Fruit fly (Drosophila melanogaster) whole organism, embryonic: ENCODE measurements around the gene Ac3.

ENCODE experiments used
- Bgb ChIP-seq: fragments of 200-800 bp; sonication (Bioruptor generic); IDR thresholded peaks from 2 replicates; pipeline ENCODE4 v1.3.6; 2022; ENCODE audit warnings: missing biosample characterization, missing genetic modification characterization; ENCODE audit not compliant: partially characterized antibody
- CG10565 ChIP-seq: fragments of 200-800 bp; sonication (Bioruptor generic); optimal IDR thresholded peaks from 3 replicates; lab custom pipeline; 2016; ENCODE audit warnings: missing biosample characterization, mild to moderate bottlenecking, missing genetic modification characterization
- CG11504 ChIP-seq: fragments of 200-800 bp; sonication (Bioruptor generic); optimal IDR thresholded peaks from 3 replicates; lab custom pipeline; 2019; ENCODE audit warnings: missing biosample characterization, mild to moderate bottlenecking, missing genetic modification characterization, moderate library complexity
- CG13424 ChIP-seq: fragments of 200-800 bp; sonication (Bioruptor generic); optimal IDR thresholded peaks from 2 replicates; lab custom pipeline; 2019; ENCODE audit warnings: missing biosample characterization, mild to moderate bottlenecking, missing genetic modification characterization, moderate library complexity
- CG14050 ChIP-seq: fragments of 200-800 bp; sonication (Bioruptor generic); IDR thresholded peaks from 3 replicates; pipeline ENCODE4 v1.3.6; 2022; ENCODE audit warnings: missing biosample characterization, missing genetic modification characterization
- CG14441 ChIP-seq: fragments of 200-800 bp; sonication (Bioruptor generic); IDR thresholded peaks from 2 replicates; pipeline ENCODE4 v1.3.6; 2022; ENCODE audit warnings: missing biosample characterization, missing genetic modification characterization
- CG14710 ChIP-seq: fragments of 200-800 bp; sonication (Bioruptor generic); optimal IDR thresholded peaks from 3 replicates; lab custom pipeline; 2019; ENCODE audit warnings: missing biosample characterization, mild to moderate bottlenecking, missing genetic modification characterization, moderate library complexity
- CG15514 ChIP-seq: fragments of 200-800 bp; sonication (Bioruptor generic); optimal IDR thresholded peaks from 3 replicates; lab custom pipeline; 2017; ENCODE audit warnings: missing biosample characterization, missing genetic modification characterization, mild to moderate bottlenecking, moderate library complexity, missing genetic modification reagents
- CG16813 ChIP-seq: fragments of 200-800 bp; sonication (Bioruptor generic); IDR thresholded peaks from 3 replicates; pipeline ENCODE4 v1.3.6; 2022; ENCODE audit warnings: missing biosample characterization, missing genetic modification characterization; ENCODE audit not compliant: partially characterized antibody
- CG2116 ChIP-seq: fragments of 200-800 bp; sonication (Bioruptor generic); optimal IDR thresholded peaks from 3 replicates; lab custom pipeline; 2018; ENCODE audit warnings: missing biosample characterization, mild to moderate bottlenecking, missing genetic modification characterization
- CG2129 ChIP-seq: fragments of 200-800 bp; sonication (Bioruptor generic); IDR thresholded peaks from 2 replicates; pipeline ENCODE4 v1.3.6; 2022; ENCODE audit warnings: missing biosample characterization, missing genetic modification characterization; ENCODE audit not compliant: partially characterized antibody
- CG2875 ChIP-seq: fragments of 200-800 bp; sonication (Bioruptor generic); optimal IDR thresholded peaks from 2 replicates; lab custom pipeline; 2017; ENCODE audit warnings: missing biosample characterization, mild to moderate bottlenecking, missing genetic modification characterization, missing genetic modification reagents
- CG33213 ChIP-seq: fragments of 200-800 bp; sonication (Bioruptor generic); optimal IDR thresholded peaks from 3 replicates; lab custom pipeline; 2016; ENCODE audit warnings: missing biosample characterization, missing genetic modification characterization
- CG6689 ChIP-seq: fragments of 200-800 bp; sonication (Bioruptor generic); IDR thresholded peaks from 2 replicates; pipeline ENCODE4 v1.3.6; 2022; ENCODE audit warnings: missing biosample characterization, missing genetic modification characterization
- CG8388 ChIP-seq: fragments of 200-800 bp; sonication (Bioruptor generic); optimal IDR thresholded peaks from 2 replicates; lab custom pipeline; 2019; ENCODE audit warnings: missing biosample characterization, mild to moderate bottlenecking, missing genetic modification characterization, moderate library complexity
- CG9609 ChIP-seq: fragments of 200-800 bp; sonication (Bioruptor generic); optimal IDR thresholded peaks from 3 replicates; lab custom pipeline; 2016; ENCODE audit warnings: missing biosample characterization, missing genetic modification characterization
- CTCF ChIP-seq: fragments of 200-800 bp; sonication (Bioruptor generic); optimal IDR thresholded peaks from 2 replicates; lab custom pipeline; 2017; ENCODE audit warnings: missing biosample characterization, mild to moderate bottlenecking, missing genetic modification characterization, moderate library complexity
- CoRest ChIP-seq: fragments of 200-800 bp; sonication (Bioruptor generic); optimal IDR thresholded peaks from 3 replicates; lab custom pipeline; 2018; ENCODE audit warnings: missing biosample characterization, mild to moderate bottlenecking, missing genetic modification characterization, moderate library complexity
- D19A ChIP-seq: fragments of 200-800 bp; optimal IDR thresholded peaks from 3 replicates; lab custom pipeline; 2019; ENCODE audit warnings: missing biosample characterization, mild to moderate bottlenecking, missing genetic modification characterization, moderate library complexity
- Deaf1 ChIP-seq: fragments of 200-800 bp; optimal IDR thresholded peaks from 3 replicates; lab custom pipeline; 2019; ENCODE audit warnings: missing biosample characterization, mild to moderate bottlenecking, missing genetic modification characterization, moderate library complexity
- Drgx ChIP-seq: fragments of 200-800 bp; sonication (Bioruptor generic); IDR thresholded peaks from 2 replicates; pipeline ENCODE4 v1.3.6; 2022; ENCODE audit warnings: missing biosample characterization, missing genetic modification characterization
- E2f2 ChIP-seq: fragments of 200-800 bp; sonication (Bioruptor generic); IDR thresholded peaks from 2 replicates; pipeline ENCODE4 v1.3.6; 2022; ENCODE audit warnings: missing biosample characterization, missing genetic modification characterization
- ERR ChIP-seq: fragments of 200-800 bp; sonication (Bioruptor generic); optimal IDR thresholded peaks from 2 replicates; lab custom pipeline; 2016; ENCODE audit warnings: missing biosample characterization, missing genetic modification characterization
- HLH3B ChIP-seq: fragments of 200-800 bp; sonication (Bioruptor generic); IDR thresholded peaks from 2 replicates; pipeline ENCODE4 v1.3.6; 2022; ENCODE audit warnings: missing biosample characterization, missing genetic modification characterization
- Hmx ChIP-seq: fragments of 200-800 bp; sonication (Bioruptor generic); optimal IDR thresholded peaks from 2 replicates; lab custom pipeline; 2016; ENCODE audit warnings: missing biosample characterization, missing genetic modification characterization
- Hr78 ChIP-seq, 2 experiments: fragments of 200-800 bp in 1 of 2; fragments of >200 bp in 1 of 2; sonication (Bioruptor generic) in 1 of 2; optimal IDR thresholded peaks; 2 replicates each; lab custom pipeline; 2017 to 2019; ENCODE audit warnings: missing biosample characterization in 2 of 2, missing genetic modification characterization in 2 of 2, mild to moderate bottlenecking in 1 of 2, moderate library complexity in 1 of 2
- Jarid2 ChIP-seq: fragments of 200-800 bp; sonication (Bioruptor generic); optimal IDR thresholded peaks from 3 replicates; lab custom pipeline; 2017; ENCODE audit warnings: mild to moderate bottlenecking, missing biosample characterization, missing genetic modification reagents, missing genetic modification characterization
- Lhr ChIP-seq: fragments of 200-800 bp; sonication (Bioruptor generic); optimal IDR thresholded peaks from 3 replicates; lab custom pipeline; 2017; ENCODE audit warnings: mild to moderate bottlenecking, missing biosample characterization, missing genetic modification reagents, missing genetic modification characterization
- Med ChIP-seq: fragments of 200-800 bp; sonication (Bioruptor generic); peaks from one replicate; lab custom pipeline; 2016; ENCODE audit warnings: missing biosample characterization, missing genetic modification characterization, mild to moderate bottlenecking, inconsistent platforms, moderate library complexity
- Opbp ChIP-seq: fragments of 200-800 bp; sonication (Bioruptor generic); IDR thresholded peaks from 3 replicates; pipeline ENCODE4 v1.3.6; 2022; ENCODE audit warnings: missing biosample characterization, missing genetic modification characterization; ENCODE audit not compliant: partially characterized antibody
- Xbp1 ChIP-seq: fragments of 200-800 bp; sonication (Bioruptor generic); optimal IDR thresholded peaks from 3 replicates; lab custom pipeline; 2016; ENCODE audit warnings: missing biosample characterization, mild to moderate bottlenecking, missing genetic modification characterization
- btn ChIP-seq: fragments of 200-800 bp; sonication (Bioruptor generic); optimal IDR thresholded peaks from 2 replicates; lab custom pipeline; 2016; ENCODE audit warnings: missing biosample characterization, missing genetic modification characterization
- chn ChIP-seq: fragments of 200-800 bp; sonication (Bioruptor generic); optimal IDR thresholded peaks from 2 replicates; lab custom pipeline; 2016; ENCODE audit warnings: missing biosample characterization, missing genetic modification characterization
- dati ChIP-seq: fragments of 200-800 bp; sonication (Bioruptor generic); IDR thresholded peaks from 2 replicates; pipeline ENCODE4 v1.3.6; 2022; ENCODE audit warnings: missing biosample characterization, missing genetic modification characterization
- dm ChIP-seq: fragments of 200-800 bp; sonication (Bioruptor generic); optimal IDR thresholded peaks from 3 replicates; lab custom pipeline; 2016; ENCODE audit warnings: missing biosample characterization, missing genetic modification characterization
- eve ChIP-seq, 2 experiments: fragments of >200 bp; optimal IDR thresholded peaks; 2 replicates each; lab custom pipeline; 2017; ENCODE audit warnings: missing biosample characterization in 2 of 2, missing genetic modification characterization in 2 of 2
- fd64A ChIP-seq: fragments of 200-800 bp; sonication (Bioruptor generic); optimal IDR thresholded peaks from 3 replicates; lab custom pipeline; 2018; ENCODE audit warnings: missing biosample characterization, mild to moderate bottlenecking, missing genetic modification characterization
- ftz-f1 ChIP-seq: fragments of 200-800 bp; sonication (Bioruptor generic); optimal IDR thresholded peaks from 2 replicates; lab custom pipeline; 2016; ENCODE audit warnings: missing biosample characterization, missing genetic modification characterization
- gce ChIP-seq: fragments of 200-800 bp; sonication (Bioruptor generic); IDR thresholded peaks from 3 replicates; pipeline ENCODE4 v1.3.6; 2022; ENCODE audit warnings: missing biosample characterization, missing genetic modification characterization
- hbn ChIP-seq: fragments of 200-800 bp; sonication (Bioruptor generic); IDR thresholded peaks from 2 replicates; pipeline ENCODE4 v1.3.6; 2022; ENCODE audit warnings: missing biosample characterization, missing genetic modification characterization; ENCODE audit not compliant: partially characterized antibody
- insv ChIP-seq, 2 experiments: fragments of 200-800 bp; sonication (Bioruptor generic); optimal IDR thresholded peaks; 3 replicates each; lab custom pipeline; 2016 to 2018; ENCODE audit warnings: missing biosample characterization in 2 of 2, missing genetic modification characterization in 2 of 2
- inv ChIP-seq: fragments of 200-800 bp; sonication (Bioruptor generic); IDR thresholded peaks from 2 replicates; pipeline ENCODE4 v1.3.6; 2022; ENCODE audit warnings: missing biosample characterization, missing genetic modification characterization; ENCODE audit not compliant: partially characterized antibody
- lab ChIP-seq: fragments of 200-800 bp; sonication (Bioruptor generic); optimal IDR thresholded peaks from 3 replicates; lab custom pipeline; 2017; ENCODE audit warnings: missing biosample characterization, missing genetic modification characterization, mild to moderate bottlenecking, moderate library complexity, missing genetic modification reagents
- pita ChIP-seq: fragments of 200-800 bp; sonication (Bioruptor generic); optimal IDR thresholded peaks from 2 replicates; lab custom pipeline; 2017; ENCODE audit warnings: missing biosample characterization, mild to moderate bottlenecking, missing genetic modification characterization
- sens ChIP-seq: fragments of 200-800 bp; sonication (Bioruptor generic); peaks from one replicate; lab custom pipeline; 2016; ENCODE audit warnings: missing biosample characterization, missing genetic modification characterization
- sqz ChIP-seq: fragments of 200-800 bp; sonication (Bioruptor generic); optimal IDR thresholded peaks from 3 replicates; lab custom pipeline; 2018; ENCODE audit warnings: missing biosample characterization, mild to moderate bottlenecking, missing genetic modification characterization
- tna ChIP-seq: fragments of 200-800 bp; sonication (Bioruptor generic); IDR thresholded peaks from 2 replicates; pipeline ENCODE4 v1.3.6; 2022; ENCODE audit warnings: missing biosample characterization, missing genetic modification characterization; ENCODE audit not compliant: partially characterized antibody
- tup ChIP-seq: fragments of 200-800 bp; sonication (Bioruptor generic); optimal IDR thresholded peaks from 2 replicates; lab custom pipeline; 2016; ENCODE audit warnings: missing biosample characterization, mild to moderate bottlenecking, missing genetic modification characterization, moderate library complexity
- zen2 ChIP-seq: fragments of 200-800 bp; sonication (Bioruptor generic); IDR thresholded peaks from 3 replicates; pipeline ENCODE4 v1.3.6; 2022; ENCODE audit warnings: missing biosample characterization, missing genetic modification characterization; ENCODE audit not compliant: partially characterized antibody
- zfh2 ChIP-seq: fragments of 200-800 bp; sonication (Bioruptor generic); optimal IDR thresholded peaks from 2 replicates; lab custom pipeline; 2016; ENCODE audit warnings: missing biosample characterization, missing genetic modification characterization

The Ac3 gene

DNA sequence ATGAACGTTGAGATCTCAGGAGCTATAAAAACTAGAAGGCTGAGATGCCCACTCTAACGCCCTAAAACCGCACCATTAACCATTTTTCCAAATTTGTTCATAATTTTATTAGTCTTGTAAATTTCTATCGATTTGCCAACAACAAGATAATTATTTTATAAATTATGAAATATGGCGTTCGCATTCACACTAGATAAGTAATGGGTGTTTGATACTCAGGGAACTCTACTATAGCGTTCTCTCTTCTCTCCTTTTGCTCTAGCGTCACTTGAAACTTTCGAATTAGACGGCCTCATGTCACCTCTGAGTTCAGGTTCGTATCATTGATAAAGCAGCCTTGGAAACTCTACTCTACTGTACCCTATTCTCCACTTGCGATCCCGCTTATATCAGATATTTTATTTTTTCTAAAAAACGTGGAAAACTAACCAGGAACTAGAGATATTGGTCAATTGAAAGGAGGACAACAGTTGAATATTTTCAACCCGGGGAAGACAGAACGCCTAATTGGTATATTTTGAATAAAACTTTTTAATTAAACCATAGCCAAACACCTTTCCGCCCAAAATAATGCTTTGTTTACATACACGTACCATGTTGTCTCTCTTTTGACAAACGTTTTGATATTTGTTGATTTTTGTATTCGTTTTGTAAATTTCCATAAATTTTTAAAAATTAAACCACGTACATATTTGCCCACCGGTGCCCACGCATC lies 50.8 kb downstream of the Ac3 start (continued):
- TF ChIP-seq CG2116 (GFP tag; lab: Kevin White, UChicago) (peak; percentile 47), Drgx (no peak), CG9609 (GFP tag; lab: Kevin White, UChicago) (no peak), CG13424 (tag; lab: Kevin White, UChicago) (no peak), ERR (GFP tag; lab: Kevin White, UChicago) (peak; percentile 31), D19A (tag; lab: Kevin White, UChicago) (peak; percentile 9), Opbp (GFP tag; lab: Robert Waterston, UW) (0 out of 3 replicates have a peak, but pooled peaks have one; percentile 25), CG14441 (no peak), eve (GFP tag; optimal IDR thresholded peaks at IDR 0.05; lab: Kevin White, UChicago) (peak in 1 of 2 experiments; percentile 42), Hr78 (GFP tag; optimal IDR thresholded peaks at IDR 0.05; lab: Kevin White, UChicago) (no peak), CG10565 (GFP tag; lab: Kevin White, UChicago) (no peak), Xbp1 (GFP tag; lab: Kevin White, UChicago) (peak; percentile 4), inv (GFP tag; lab: Robert Waterston, UW) (no peak), CG15514 (GFP tag; lab: Kevin White, UChicago) (peak; percentile 60), CG2129 (no peak), CG6689 (GFP tag; lab: Robert Waterston, UW) (peak; percentile 50), Lhr (peak; percentile 50), CG14710 (no peak), btn (GFP tag; lab: Kevin White, UChicago) (no peak), CG8388 (no peak), fd64A (GFP tag; lab: Kevin White, UChicago) (no peak), insv (GFP tag; optimal IDR thresholded peaks at IDR 0.05; lab: Kevin White, UChicago) (peak in 1 of 2 experiments; percentile 47), tna (GFP tag; lab: Robert Waterston, UW) (0 out of 2 replicates have a peak, but pooled peaks have one; percentile 6), zfh2 (no peak), CG33213 (GFP tag; lab: Kevin White, UChicago) (peak; percentile 18), chn (no peak), ftz-f1 (peak; percentile 64), dm (GFP tag; lab: Kevin White, UChicago) (peak; percentile 14), sens (GFP tag; lab: Kevin White, UChicago) (peak; percentile 25), lab (GFP tag; lab: Kevin White, UChicago) (no peak), E2f2 (GFP tag; lab: Robert Waterston, UW) (peak; percentile 13; the same call in 1 of the 2 replicates), CoRest (tag; lab: Kevin White, UChicago) (peak; percentile 4), Med (peak; percentile 72), CTCF (GFP tag; lab: Kevin White, UChicago) (peak; percentile 87), CG2875 (GFP tag; lab: Kevin White, UChicago) (no peak)

DNA sequence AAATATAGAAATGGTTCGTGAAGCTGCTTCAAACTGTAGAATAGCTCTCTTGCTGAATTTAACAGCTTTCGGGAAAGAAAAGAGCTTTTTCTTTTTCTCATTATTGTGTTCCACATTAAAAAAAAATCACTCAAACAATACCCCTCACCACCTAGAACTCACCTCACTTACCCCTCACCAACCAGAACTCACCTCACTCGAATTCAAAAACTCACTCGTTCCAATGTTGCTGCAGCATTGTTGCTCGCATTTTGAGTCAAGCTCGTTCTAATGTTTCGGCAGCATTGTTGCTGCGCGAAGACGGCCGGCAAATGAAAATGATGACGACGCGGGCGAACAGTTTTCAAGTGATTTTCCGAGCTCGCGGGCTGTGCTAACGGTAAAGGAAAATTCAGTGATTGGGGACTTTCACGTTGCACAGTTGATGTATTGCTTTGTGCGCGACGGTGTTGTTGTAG lies 51.4 kb downstream of the Ac3 start, which contains the start of gene nolo:
Gene nolo (plus strand): TSS at position 339 of the 458 bp plus-strand sequence.
- TF ChIP-seq dati (GFP tag; lab: Robert Waterston, UW) (no peak), HLH3B (GFP tag; lab: Robert Waterston, UW) (no peak), zen2 (GFP tag; lab: Robert Waterston, UW) (0 out of 3 replicates have a peak, but pooled peaks have one; percentile 61), gce (GFP tag; lab: Robert Waterston, UW) (no peak), CG11504 (tag; lab: Kevin White, UChicago) (peak; percentile 100), sqz (GFP tag; lab: Kevin White, UChicago) (peak; percentile 97), Bgb (peak; percentile 65; the same call in 1 of the 2 replicates), Jarid2 (GFP tag; lab: Kevin White, UChicago) (peak; percentile 12), pita (GFP tag; lab: Kevin White, UChicago) (peak; percentile 31), CG14050 (no peak), tup (GFP tag; lab: Kevin White, UChicago) (no peak), Hmx (GFP tag; lab: Kevin White, UChicago) (no peak), CG16813 (GFP tag; lab: Robert Waterston, UW) (no peak), Deaf1 (tag; lab: Kevin White, UChicago) (peak; percentile 84), hbn (GFP tag; lab: Robert Waterston, UW) (peak; percentile 53)
